Fruit fly (Drosophila melanogaster): ENCODE results near the gene CG18622.
A peak's percentile ranks its signal among the peaks of the same experiment; 100 is the strongest.
"Not testable (repeated sequence)": the region's sequence is repeated elsewhere in the genome, so short reads cannot be mapped to it uniquely, and the experiment has no call there.

CG18622 gene

dm6 chr3R:16991781-16992180 lies 4.2 kb upstream of the CG18622 start, which contains the start of gene EMC2B (continued):
- TF ChIP-seq Hr38 (GFP tag; optimal IDR thresholded peaks at IDR 0.05) (no peak), OdsH (GFP tag; optimal IDR thresholded peaks at IDR 0.05) (no peak), fd59A (GFP tag; optimal IDR thresholded peaks at IDR 0.05) (no peak), CG32006 (GFP tag; optimal IDR thresholded peaks at IDR 0.05) (no peak), topi (GFP tag; optimal IDR thresholded peaks at IDR 0.05) (peak; percentile 51), CG11902 (GFP tag; optimal IDR thresholded peaks at IDR 0.05) (peak; percentile 15), svp (GFP tag) (peak; percentile 20), CG10631 (GFP tag; optimal IDR thresholded peaks at IDR 0.05) (peak; percentile 33), CG6792 (GFP tag; optimal IDR thresholded peaks at IDR 0.05) (peak; percentile 4), CG10669 (GFP tag; optimal IDR thresholded peaks at IDR 0.05) (no peak), net (GFP tag; optimal IDR thresholded peaks at IDR 0.05) (no peak), dsx (GFP tag; optimal IDR thresholded peaks at IDR 0.05; ENCODE audit: poor library complexity, severe bottlenecking) (no peak), CG8632 (GFP tag; optimal IDR thresholded peaks at IDR 0.05) (no peak), fd85E (GFP tag; optimal IDR thresholded peaks at IDR 0.05) (no peak), CG1621 (tag; optimal IDR thresholded peaks at IDR 0.05) (peak; percentile 41), CG6808 (GFP tag; optimal IDR thresholded peaks at IDR 0.05) (no peak), Met (GFP tag; optimal IDR thresholded peaks at IDR 0.05) (no peak), CG8319 (GFP tag; optimal IDR thresholded peaks at IDR 0.05) (peak; percentile 24), CG16779 (tag; optimal IDR thresholded peaks at IDR 0.05) (no peak), Gug (GFP tag; IDR thresholded peaks at IDR 0.05) (no peak), achi (GFP tag; optimal IDR thresholded peaks at IDR 0.05) (peak; percentile 24), CG7368 (GFP tag; optimal IDR thresholded peaks at IDR 0.05) (no peak)

dm6 chr3R:16988514-16988913 lies 982 bp upstream of the CG18622 start, which contains the start of gene MESK4:
Gene MESK4, plus strand, starts transcription at chr3R:16988814.
- not testable (repeated sequence) for TF ChIP-seq cyc (GFP tag; optimal IDR thresholded peaks at IDR 0.05); Hr4 (GFP tag; optimal IDR thresholded peaks at IDR 0.05); Gug (GFP tag; IDR thresholded peaks at IDR 0.05)

dm6 chr3R:16987924-16988298 lies 379 bp upstream of the CG18622 start:
- TF ChIP-seq lz (GFP tag; optimal IDR thresholded peaks at IDR 0.05) (no peak), CG32006 (GFP tag; optimal IDR thresholded peaks at IDR 0.05) (peak; percentile 50), Sox102F (GFP tag; optimal IDR thresholded peaks at IDR 0.05) (no peak), dac (GFP tag; optimal IDR thresholded peaks at IDR 0.05) (peak; percentile 23), Smox (GFP tag; optimal IDR thresholded peaks at IDR 0.05) (no peak), CG8319 (GFP tag; optimal IDR thresholded peaks at IDR 0.05) (no peak), Eip78C (GFP tag) (peak; percentile 32), CG9139 (GFP tag; optimal IDR thresholded peaks at IDR 0.05) (no peak), CG11762 (GFP tag; optimal IDR thresholded peaks at IDR 0.05; ENCODE audit: insufficient read depth) (no peak), eg (GFP tag; IDR thresholded peaks at IDR 0.05) (no peak), salr (GFP tag; optimal IDR thresholded peaks at IDR 0.05) (no peak), CG6854 (GFP tag; optimal IDR thresholded peaks at IDR 0.05) (no peak), CG10669 (GFP tag; optimal IDR thresholded peaks at IDR 0.05) (peak; percentile 4), Sox14 (GFP tag; optimal IDR thresholded peaks at IDR 0.05) (no peak), Ets96B (tag; optimal IDR thresholded peaks at IDR 0.05) (no peak), OdsH (GFP tag; optimal IDR thresholded peaks at IDR 0.05) (peak; percentile 28), svp (GFP tag) (no peak), Hr4 (GFP tag; optimal IDR thresholded peaks at IDR 0.05) (peak; percentile 56), CG6276 (GFP tag; optimal IDR thresholded peaks at IDR 0.05) (peak; percentile 9), acj6 (GFP tag; optimal IDR thresholded peaks at IDR 0.05) (no peak), CG11902 (GFP tag; optimal IDR thresholded peaks at IDR 0.05) (no peak)

Data from whole organism, prepupa.